Fruit fly (Drosophila melanogaster): Measurements from ENCODE around the gene CG5854.

DNA sequence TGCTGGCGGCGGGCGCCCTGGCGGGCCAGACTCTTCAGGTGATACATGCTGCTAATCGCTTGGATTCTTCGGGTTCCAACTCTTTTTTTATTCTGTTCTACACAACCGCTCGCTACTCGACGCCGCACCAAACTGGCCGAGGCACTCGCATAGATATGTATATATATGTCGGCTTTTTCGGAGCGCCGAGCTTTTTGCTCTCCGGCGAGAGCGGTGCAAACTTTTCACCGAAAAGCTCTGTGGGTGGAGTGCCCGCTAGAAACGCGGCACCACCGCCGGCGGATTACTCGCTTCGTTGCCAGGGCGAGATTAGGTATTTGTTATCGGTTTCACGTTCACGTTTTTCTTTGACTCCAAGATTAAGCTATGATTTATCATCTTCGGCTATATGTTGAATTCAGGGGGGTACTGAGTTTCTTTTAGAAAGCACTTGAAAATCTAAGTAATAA is 9.3 kb downstream of the CG5854 start, which contains the start of gene Gdh:
- TF ChIP-seq lola (GFP tag; optimal IDR thresholded peaks at IDR 0.05), result no peak
- no peak for TF ChIP-seq usp (GFP tag; optimal IDR thresholded peaks at IDR 0.05)
- TF ChIP-seq Myc (optimal IDR thresholded peaks at IDR 0.05), result no peak
- no peak for TF ChIP-seq foxo (GFP tag; optimal IDR thresholded peaks at IDR 0.05)
- no peak for TF ChIP-seq fru (GFP tag; optimal IDR thresholded peaks at IDR 0.05)
- no peak for TF ChIP-seq brk (GFP tag; optimal IDR thresholded peaks at IDR 0.05)
- TF ChIP-seq pan (optimal IDR thresholded peaks at IDR 0.05), result no peak
- TF ChIP-seq sv (GFP tag; optimal IDR thresholded peaks at IDR 0.05), result no peak
- peak; percentile 33 for TF ChIP-seq h (GFP tag; optimal IDR thresholded peaks at IDR 0.05)
- TF ChIP-seq Hr83 (GFP tag; optimal IDR thresholded peaks at IDR 0.05; ENCODE audit: poor library complexity, severe bottlenecking), result no peak
- no peak for TF ChIP-seq Dfd (GFP tag; optimal IDR thresholded peaks at IDR 0.05)
- no peak for TF ChIP-seq Hnf4 (GFP tag; optimal IDR thresholded peaks at IDR 0.05)
- TF ChIP-seq tai (GFP tag; optimal IDR thresholded peaks at IDR 0.05), result no peak
- TF ChIP-seq dmrt93B (GFP tag; optimal IDR thresholded peaks at IDR 0.05), result no peak

All from whole organism, wandering third instar larva.